Fruit fly (Drosophila melanogaster) whole organism, prepupa: Measurements from ENCODE around the gene Bace.
A peak's percentile ranks its signal among the peaks of the same experiment; 100 is the strongest.

Source experiments
- Blimp-1 ChIP-seq: fragments of 200-800 bp; sonication (Bioruptor generic); optimal IDR thresholded peaks from 3 replicates; lab custom pipeline; 2017; ENCODE audit warnings: missing biosample characterization, missing genetic modification characterization, mild to moderate bottlenecking, moderate library complexity, missing genetic modification reagents
- CG11294 ChIP-seq: fragments of 200-800 bp; sonication (Bioruptor generic); IDR thresholded peaks from 2 replicates; pipeline ENCODE4 v1.3.6; 2022; ENCODE audit warnings: missing biosample characterization, missing genetic modification characterization
- CG11762 ChIP-seq: fragments of 200-800 bp; sonication (Bioruptor generic); optimal IDR thresholded peaks from 3 replicates; lab custom pipeline; 2016; ENCODE audit warnings: missing biosample characterization, missing genetic modification characterization; ENCODE audit not compliant: insufficient read depth
- CG11902 ChIP-seq: fragments of 200-800 bp; sonication (Bioruptor generic); optimal IDR thresholded peaks from 3 replicates; lab custom pipeline; 2016; ENCODE audit warnings: missing biosample characterization, missing genetic modification characterization
- CG15336 ChIP-seq: fragments of 200-800 bp; sonication (Bioruptor generic); IDR thresholded peaks from 2 replicates; pipeline ENCODE4 v1.3.6; 2022; ENCODE audit warnings: missing biosample characterization, missing genetic modification characterization
- CG1621 ChIP-seq: fragments of 200-800 bp; sonication (Bioruptor generic); optimal IDR thresholded peaks from 3 replicates; lab custom pipeline; 2018; ENCODE audit warnings: missing biosample characterization, mild to moderate bottlenecking, missing genetic modification characterization
- CG16779 ChIP-seq: fragments of 200-800 bp; sonication (Bioruptor generic); optimal IDR thresholded peaks from 3 replicates; lab custom pipeline; 2017; ENCODE audit warnings: missing biosample characterization, mild to moderate bottlenecking, missing genetic modification characterization
- CG3032 ChIP-seq: fragments of 200-800 bp; optimal IDR thresholded peaks from 2 replicates; lab custom pipeline; 2019; ENCODE audit warnings: missing biosample characterization, mild to moderate bottlenecking, missing genetic modification characterization, moderate library complexity
- CG31627 ChIP-seq: fragments of 200-800 bp; sonication (Bioruptor generic); optimal IDR thresholded peaks from 3 replicates; lab custom pipeline; 2016; ENCODE audit warnings: missing biosample characterization, missing genetic modification characterization
- CG34406 ChIP-seq: fragments of 200-800 bp; sonication (Bioruptor generic); optimal IDR thresholded peaks from 3 replicates; lab custom pipeline; 2016; ENCODE audit warnings: missing biosample characterization, missing genetic modification characterization
- CG3919 ChIP-seq: fragments of 200-800 bp; sonication (Bioruptor generic); optimal IDR thresholded peaks from 3 replicates; lab custom pipeline; 2016; ENCODE audit warnings: missing biosample characterization, missing genetic modification characterization
- CG4318 ChIP-seq: fragments of 200-800 bp; sonication (Bioruptor generic); optimal IDR thresholded peaks from 3 replicates; lab custom pipeline; 2017; ENCODE audit warnings: missing biosample characterization, mild to moderate bottlenecking, missing genetic modification characterization
- CG6163 ChIP-seq: fragments of 200-800 bp; sonication (Bioruptor generic); IDR thresholded peaks from 3 replicates; pipeline ENCODE4 v1.3.6; 2022; ENCODE audit warnings: missing biosample characterization, missing genetic modification characterization
- CG6276 ChIP-seq: fragments of 200-800 bp; sonication (Bioruptor generic); optimal IDR thresholded peaks from 2 replicates; lab custom pipeline; 2017; ENCODE audit warnings: missing biosample characterization, mild to moderate bottlenecking, missing genetic modification characterization
- CG6808 ChIP-seq: fragments of 200-800 bp; sonication (Bioruptor generic); optimal IDR thresholded peaks from 3 replicates; lab custom pipeline; 2017; ENCODE audit warnings: missing biosample characterization, missing genetic modification characterization, mild to moderate bottlenecking, moderate library complexity, missing genetic modification reagents
- CG6854 ChIP-seq: fragments of 200-800 bp; sonication (Bioruptor generic); optimal IDR thresholded peaks from 2 replicates; lab custom pipeline; 2017; ENCODE audit warnings: missing biosample characterization, mild to moderate bottlenecking, missing genetic modification characterization
- CG7368 ChIP-seq: fragments of 200-800 bp; sonication (Bioruptor generic); optimal IDR thresholded peaks from 3 replicates; lab custom pipeline; 2016; ENCODE audit warnings: missing biosample characterization, missing genetic modification characterization
- CG8119 ChIP-seq: fragments of 200-800 bp; sonication (Bioruptor generic); IDR thresholded peaks from 3 replicates; pipeline ENCODE4 v1.3.6; 2022; ENCODE audit warnings: missing biosample characterization, missing genetic modification characterization
- CG8632 ChIP-seq: fragments of 200-800 bp; sonication (Bioruptor generic); optimal IDR thresholded peaks from 3 replicates; lab custom pipeline; 2016; ENCODE audit warnings: missing biosample characterization, missing genetic modification characterization
- CG9139 ChIP-seq: fragments of 200-800 bp; sonication (Bioruptor generic); optimal IDR thresholded peaks from 3 replicates; lab custom pipeline; 2017; ENCODE audit warnings: missing biosample characterization, mild to moderate bottlenecking, missing genetic modification characterization
- Eip93F ChIP-seq: fragments of 200-800 bp; sonication (Bioruptor generic); optimal IDR thresholded peaks from 2 replicates; lab custom pipeline; 2016; ENCODE audit warnings: missing biosample characterization, mild to moderate bottlenecking, missing genetic modification characterization
- Ets21C ChIP-seq: fragments of 200-800 bp; sonication (Bioruptor generic); optimal IDR thresholded peaks from 3 replicates; lab custom pipeline; 2016; ENCODE audit warnings: missing biosample characterization, missing genetic modification characterization
- Ets96B ChIP-seq: fragments of 200-800 bp; optimal IDR thresholded peaks from 2 replicates; lab custom pipeline; 2019; ENCODE audit warnings: missing biosample characterization, mild to moderate bottlenecking, missing genetic modification characterization, moderate library complexity
- Gug ChIP-seq: fragments of 200-800 bp; sonication (Bioruptor generic); IDR thresholded peaks from 2 replicates; pipeline ENCODE4 v1.3.6; 2022; ENCODE audit warnings: missing biosample characterization, missing genetic modification characterization
- Hr38 ChIP-seq: sonication (Bioruptor generic); optimal IDR thresholded peaks from 2 replicates; lab custom pipeline; 2016; ENCODE audit warnings: missing biosample characterization, missing genetic modification characterization
- Hr39 ChIP-seq: fragments of 200-800 bp; sonication (Bioruptor generic); optimal IDR thresholded peaks from 2 replicates; lab custom pipeline; 2016; ENCODE audit warnings: missing biosample characterization, missing genetic modification characterization
- Hr4 ChIP-seq: fragments of 200-800 bp; sonication (Bioruptor generic); optimal IDR thresholded peaks from 3 replicates; lab custom pipeline; 2016; ENCODE audit warnings: missing biosample characterization, missing genetic modification characterization
- Lpt ChIP-seq: fragments of 200-800 bp; sonication (Bioruptor generic); optimal IDR thresholded peaks from 3 replicates; lab custom pipeline; 2016; ENCODE audit warnings: missing biosample characterization, missing genetic modification characterization
- Met ChIP-seq: fragments of 200-800 bp; sonication (Bioruptor generic); optimal IDR thresholded peaks from 3 replicates; lab custom pipeline; 2016; ENCODE audit warnings: missing biosample characterization, missing genetic modification characterization
- OdsH ChIP-seq: fragments of 200-800 bp; sonication (Bioruptor generic); optimal IDR thresholded peaks from 3 replicates; lab custom pipeline; 2016; ENCODE audit warnings: missing biosample characterization, missing genetic modification characterization
- Smox ChIP-seq: fragments of 200-800 bp; sonication (Bioruptor generic); optimal IDR thresholded peaks from 3 replicates; lab custom pipeline; 2016; ENCODE audit warnings: missing biosample characterization, missing genetic modification characterization
- Sox102F ChIP-seq: fragments of 200-800 bp; sonication (Bioruptor generic); optimal IDR thresholded peaks from 2 replicates; lab custom pipeline; 2016; ENCODE audit warnings: missing biosample characterization, mild to moderate bottlenecking, missing genetic modification characterization
- Sox14 ChIP-seq: fragments of 200-800 bp; sonication (Bioruptor generic); optimal IDR thresholded peaks from 3 replicates; lab custom pipeline; 2016; ENCODE audit warnings: missing biosample characterization, missing genetic modification characterization
- Sox15 ChIP-seq: fragments of 200-800 bp; sonication (Bioruptor generic); optimal IDR thresholded peaks from 3 replicates; lab custom pipeline; 2016; ENCODE audit warnings: missing biosample characterization, missing genetic modification characterization
- achi ChIP-seq: fragments of 200-800 bp; sonication (Bioruptor generic); optimal IDR thresholded peaks from 3 replicates; lab custom pipeline; 2016; ENCODE audit warnings: missing biosample characterization, missing genetic modification characterization
- acj6 ChIP-seq: fragments of 200-800 bp; sonication (Bioruptor generic); optimal IDR thresholded peaks from 3 replicates; lab custom pipeline; 2016; ENCODE audit warnings: missing biosample characterization, missing genetic modification characterization
- cyc ChIP-seq: fragments of 200-800 bp; sonication (Bioruptor generic); optimal IDR thresholded peaks from 3 replicates; lab custom pipeline; 2016; ENCODE audit warnings: missing biosample characterization, missing genetic modification characterization
- dac ChIP-seq: fragments of 200-800 bp; sonication (Bioruptor generic); optimal IDR thresholded peaks from 2 replicates; lab custom pipeline; 2017; ENCODE audit warnings: missing biosample characterization, mild to moderate bottlenecking, missing genetic modification characterization
- dsx ChIP-seq: fragments of 200-800 bp; optimal IDR thresholded peaks from 3 replicates; lab custom pipeline; 2019; ENCODE audit warnings: missing biosample characterization, mild to moderate bottlenecking, missing genetic modification characterization, moderate library complexity; ENCODE audit not compliant: poor library complexity, severe bottlenecking
- eg ChIP-seq: fragments of 200-800 bp; sonication (Bioruptor generic); IDR thresholded peaks from 3 replicates; pipeline ENCODE4 v1.3.6; 2022; ENCODE audit warnings: missing biosample characterization, missing genetic modification characterization
- fd59A ChIP-seq: fragments of 200-800 bp; sonication (Bioruptor generic); optimal IDR thresholded peaks from 2 replicates; lab custom pipeline; 2017; ENCODE audit warnings: missing biosample characterization, mild to moderate bottlenecking, missing genetic modification characterization, missing genetic modification reagents
- fd85E ChIP-seq: fragments of 200-800 bp; sonication (Bioruptor generic); optimal IDR thresholded peaks from 3 replicates; lab custom pipeline; 2016; ENCODE audit warnings: missing biosample characterization, missing genetic modification characterization
- net ChIP-seq: fragments of 200-800 bp; sonication (Bioruptor generic); optimal IDR thresholded peaks from 3 replicates; lab custom pipeline; 2016; ENCODE audit warnings: missing biosample characterization, missing genetic modification characterization
- pdm3 ChIP-seq: fragments of 200-800 bp; sonication (Bioruptor generic); optimal IDR thresholded peaks from 3 replicates; lab custom pipeline; 2016; ENCODE audit warnings: missing biosample characterization, missing genetic modification characterization
- salr ChIP-seq, 2 experiments: fragments of 200-800 bp; sonication (Bioruptor generic); optimal IDR thresholded peaks; 3 replicates each; lab custom pipeline; 2016 to 2018; ENCODE audit warnings: missing biosample characterization in 2 of 2, missing genetic modification characterization in 2 of 2, mild to moderate bottlenecking in 1 of 2
- spab ChIP-seq: fragments of 200-800 bp; sonication (Bioruptor generic); optimal IDR thresholded peaks from 2 replicates; lab custom pipeline; 2017; ENCODE audit warnings: missing biosample characterization, mild to moderate bottlenecking, missing genetic modification characterization, missing genetic modification reagents
- ss ChIP-seq, 2 experiments: fragments of 200-800 bp; sonication (Bioruptor generic); optimal IDR thresholded peaks; 2 replicates in 1 of 2; 3 replicates in 1 of 2; lab custom pipeline; 2017 to 2018; ENCODE audit warnings: mild to moderate bottlenecking in 2 of 2, missing biosample characterization in 2 of 2, missing genetic modification characterization in 2 of 2, moderate library complexity in 1 of 2
- svp ChIP-seq: fragments of 200-800 bp; sonication (Bioruptor generic); peaks from one replicate; lab custom pipeline; 2016; ENCODE audit warnings: missing biosample characterization, missing genetic modification characterization
- topi ChIP-seq: fragments of 200-800 bp; sonication (Bioruptor generic); optimal IDR thresholded peaks from 3 replicates; lab custom pipeline; 2016; ENCODE audit warnings: missing biosample characterization, missing genetic modification characterization
- vri ChIP-seq: fragments of 200-800 bp; sonication (Bioruptor generic); optimal IDR thresholded peaks from 3 replicates; lab custom pipeline; 2016; ENCODE audit warnings: missing biosample characterization, mild to moderate bottlenecking, missing genetic modification characterization

The Bace gene

dm6 chr2L:8478911-8479706, 17.0 kb downstream of the Bace start:
- TF ChIP-seq Ets96B (peak; percentile 79), CG7368 (GFP tag; lab: Kevin White, UChicago) (peak; percentile 44), CG31627 (GFP tag; lab: Kevin White, UChicago) (no peak), CG9139 (GFP tag; lab: Kevin White, UChicago) (peak; percentile 98), dsx (peak; percentile 65), Sox14 (GFP tag; lab: Kevin White, UChicago) (peak; percentile 22), CG11294 (GFP tag; lab: Robert Waterston, UW) (no peak), Sox15 (GFP tag; lab: Kevin White, UChicago) (no peak), pdm3 (GFP tag; lab: Kevin White, UChicago) (peak; percentile 35), Sox102F (GFP tag; lab: Kevin White, UChicago) (peak; percentile 72), Hr4 (GFP tag; lab: Kevin White, UChicago) (peak; percentile 21), CG1621 (tag; lab: Kevin White, UChicago) (peak; percentile 88), dac (peak; percentile 48), spab (peak; percentile 96), CG3032 (tag; lab: Kevin White, UChicago) (peak; percentile 77), Hr38 (no peak), Hr39 (GFP tag; lab: Kevin White, UChicago) (no peak), vri (GFP tag; lab: Kevin White, UChicago) (peak; percentile 69), CG34406 (GFP tag; lab: Kevin White, UChicago) (peak; percentile 54), Ets21C (GFP tag; lab: Kevin White, UChicago) (no peak), OdsH (GFP tag; lab: Kevin White, UChicago) (peak; percentile 38), CG8632 (GFP tag; lab: Kevin White, UChicago) (peak; percentile 40), cyc (no peak), CG11902 (GFP tag; lab: Kevin White, UChicago) (no peak), fd85E (GFP tag; lab: Kevin White, UChicago) (peak; percentile 38), achi (GFP tag; lab: Kevin White, UChicago) (peak; percentile 65), svp (GFP tag; lab: Kevin White, UChicago) (peak; percentile 39), CG3919 (GFP tag; lab: Kevin White, UChicago) (peak; percentile 71), Met (peak; percentile 34), CG6854 (peak; percentile 93), Gug (no peak), CG6808 (peak; percentile 98), CG8119 (GFP tag; lab: Robert Waterston, UW) (peak; percentile 88), eg (peak; percentile 89), CG4318 (GFP tag; lab: Kevin White, UChicago) (no peak), salr (GFP tag; optimal IDR thresholded peaks at IDR 0.05; lab: Kevin White, UChicago) (peak; percentile 73 to 79), Eip93F (GFP tag; lab: Kevin White, UChicago) (peak; percentile 22), CG6163 (GFP tag; lab: Robert Waterston, UW) (peak; percentile 93), CG11762 (GFP tag; lab: Kevin White, UChicago) (no peak), acj6 (no peak), CG15336 (GFP tag; lab: Robert Waterston, UW) (peak; percentile 81), Blimp-1 (peak; percentile 48), fd59A (GFP tag; lab: Kevin White, UChicago) (peak; percentile 70), Smox (GFP tag; lab: Kevin White, UChicago) (peak; percentile 9), ss (GFP tag; optimal IDR thresholded peaks at IDR 0.05; lab: Kevin White, UChicago) (peak; percentile 99), CG6276 (peak; percentile 87), net (peak; percentile 73), topi (GFP tag; lab: Kevin White, UChicago) (peak; percentile 52), Lpt (GFP tag; lab: Kevin White, UChicago) (peak; percentile 82), CG16779 (peak; percentile 91)
